Fruit fly (Drosophila melanogaster): Measurements from ENCODE around the gene Prx6a.

Prx6a gene

DNA sequence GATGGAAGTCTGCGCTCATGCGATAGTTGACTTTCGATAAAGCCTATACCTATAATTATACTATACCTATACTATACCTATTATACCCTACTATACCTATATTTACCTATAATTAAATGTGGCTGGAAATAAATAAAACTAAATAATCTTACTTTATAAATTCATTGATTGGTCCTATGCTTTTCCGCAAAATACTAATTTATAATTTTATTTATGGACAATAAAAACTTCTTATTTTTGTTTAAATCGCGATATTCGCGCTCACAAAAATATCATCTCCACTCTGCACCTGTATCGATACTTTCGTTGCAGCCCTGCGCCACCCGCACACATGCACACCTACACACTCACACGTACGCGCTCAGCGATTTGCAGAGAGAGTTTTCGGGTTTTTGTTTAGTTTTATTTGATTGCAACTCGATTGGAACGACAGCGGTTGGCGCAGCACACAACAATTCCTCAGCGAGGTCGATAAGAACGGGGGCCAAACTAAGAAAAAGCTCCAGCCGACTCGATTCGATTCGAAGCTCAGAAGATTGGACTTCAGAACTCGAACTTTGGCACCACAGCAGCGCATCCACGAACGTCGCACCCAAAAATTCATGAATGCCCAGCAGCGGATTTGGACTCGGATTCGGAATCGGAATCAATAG is 3.4 kb downstream of the Prx6a start, which contains the start of gene CG8814 (continued):
- TF ChIP-seq CG9817 (tag; optimal IDR thresholded peaks at IDR 0.05) (peak; percentile 65), trh (GFP tag; optimal IDR thresholded peaks at IDR 0.05) (peak; percentile 45), wek (GFP tag; optimal IDR thresholded peaks at IDR 0.05) (no peak), Drgx (GFP tag; IDR thresholded peaks at IDR 0.05) (peak; percentile 53), CG31224 (GFP tag; IDR thresholded peaks at IDR 0.05) (peak; percentile 85), luna (GFP tag; optimal IDR thresholded peaks at IDR 0.05) (peak; percentile 8), repo (GFP tag; optimal IDR thresholded peaks at IDR 0.05) (no peak), CG12155 (GFP tag; optimal IDR thresholded peaks at IDR 0.05) (peak; percentile 75), Fer3 (tag; optimal IDR thresholded peaks at IDR 0.05) (peak; percentile 14), nerfin-2 (GFP tag; IDR thresholded peaks at IDR 0.05; ENCODE audit: partially characterized antibody) (no peak), gro (GFP tag; optimal IDR thresholded peaks at IDR 0.05) (no peak), ind (GFP tag; optimal IDR thresholded peaks at IDR 0.05) (peak; percentile 71), fd64A (GFP tag; optimal IDR thresholded peaks at IDR 0.05) (no peak), CG9609 (GFP tag; optimal IDR thresholded peaks at IDR 0.05) (peak; percentile 38), pros (GFP tag; optimal IDR thresholded peaks at IDR 0.05) (no peak), CG10321 (GFP tag; IDR thresholded peaks at IDR 0.05) (no peak), Lhr (GFP tag; optimal IDR thresholded peaks at IDR 0.05) (peak; percentile 66), gsb (GFP tag; IDR thresholded peaks at IDR 0.05) (no peak), so (GFP tag; IDR thresholded peaks at IDR 0.05) (peak; percentile 62; the same call in 1 of the 3 replicates), CG10462 (GFP tag; optimal IDR thresholded peaks at IDR 0.05) (peak; percentile 65), CG6813 (GFP tag; optimal IDR thresholded peaks at IDR 0.05) (no peak), vfl (GFP tag; optimal IDR thresholded peaks at IDR 0.05) (peak; percentile 53), CG9437 (GFP tag; optimal IDR thresholded peaks at IDR 0.05) (peak; percentile 64), sens (GFP tag) (peak; percentile 85), sim (GFP tag; IDR thresholded peaks at IDR 0.05) (no peak), cwo (GFP tag; optimal IDR thresholded peaks at IDR 0.05) (peak; percentile 32), CG1529 (GFP tag; optimal IDR thresholded peaks at IDR 0.05) (no peak), Gsc (GFP tag; IDR thresholded peaks at IDR 0.05) (no peak), gce (GFP tag; IDR thresholded peaks at IDR 0.05) (no peak), Awh (GFP tag; IDR thresholded peaks at IDR 0.05) (no peak), croc (GFP tag; conservative IDR thresholded peaks at IDR 0.05) (peak; percentile 51; the same call in 2 of the 3 replicates), bigmax (GFP tag; optimal IDR thresholded peaks at IDR 0.05) (no peak), CG14050 (GFP tag; IDR thresholded peaks at IDR 0.05) (peak; percentile 53; the same call in 2 of the 3 replicates), run (tag; optimal IDR thresholded peaks at IDR 0.05) (no peak), CG33557 (GFP tag; optimal IDR thresholded peaks at IDR 0.05) (peak; percentile 40), lilli (GFP tag; optimal IDR thresholded peaks at IDR 0.05) (peak; percentile 92), disco-r (GFP tag; optimal IDR thresholded peaks at IDR 0.05) (no peak), Camta (GFP tag; optimal IDR thresholded peaks at IDR 0.05) (peak; percentile 42), Atf3 (GFP tag; optimal IDR thresholded peaks at IDR 0.05) (peak; percentile 8), HmgZ (tag; optimal IDR thresholded peaks at IDR 0.05) (no peak), lbe (GFP tag; optimal IDR thresholded peaks at IDR 0.05) (no peak), ash1 (GFP tag; optimal IDR thresholded peaks at IDR 0.05) (no peak), CG7372 (GFP tag; IDR thresholded peaks at IDR 0.05) (no peak; the same call in 1 of the 2 replicates), Sry-δ (GFP tag; optimal IDR thresholded peaks at IDR 0.05) (peak; percentile 80), CG18262 (tag; optimal IDR thresholded peaks at IDR 0.05) (peak; percentile 69), cad (GFP tag; optimal IDR thresholded peaks at IDR 0.05) (no peak), CG2712 (tag; optimal IDR thresholded peaks at IDR 0.05) (peak; percentile 75), CG10147 (GFP tag; optimal IDR thresholded peaks at IDR 0.05) (peak; percentile 69), CG3995 (GFP tag; optimal IDR thresholded peaks at IDR 0.05) (peak; percentile 62), CG6791 (GFP tag; IDR thresholded peaks at IDR 0.05; ENCODE audit: partially characterized antibody) (peak; percentile 75; the same call in 2 of the 3 replicates), Oaz (GFP tag; IDR thresholded peaks at IDR 0.05) (0 out of 2 replicates have a peak, but pooled peaks have one; percentile 29)
